Worm (Caenorhabditis elegans): ENCODE data around the gene ZK546.2.
"Not testable (repeated sequence)": the region's sequence is repeated elsewhere in the genome, so short reads cannot be mapped to it uniquely, and the experiment has no call there.

ZK546.2 gene

DNA sequence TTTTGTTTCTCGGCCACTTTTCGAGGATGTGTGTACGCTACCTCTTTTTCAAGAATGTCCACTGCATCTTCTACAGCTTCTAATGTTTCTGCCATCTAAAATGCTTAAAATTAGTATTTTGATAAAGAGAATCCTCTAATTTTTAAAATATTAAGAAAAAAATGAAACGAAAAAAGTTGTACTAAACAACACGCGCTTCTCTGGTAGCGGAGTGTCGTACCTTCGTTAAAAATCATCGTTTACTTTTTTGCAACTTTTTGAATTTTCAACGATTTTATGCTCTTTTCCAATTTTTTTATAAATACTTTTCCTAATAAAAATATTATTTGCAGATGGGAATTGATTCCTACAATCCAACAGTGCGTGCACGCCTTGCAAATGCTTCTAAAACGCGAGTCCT lies at the start of gene ZK546.2, which contains the start of gene gldi-11:
ZK546.2 (plus strand) TSS at position 333 of the 400 bp plus-strand sequence.
gldi-11 (minus strand) TSS at position 95 of the 400 bp plus-strand sequence.
- no peak for TF ChIP-seq unc-62 (GFP tag; optimal IDR thresholded peaks at IDR 0.05)

- TF ChIP-seq unc-62 (GFP tag; optimal IDR thresholded peaks at IDR 0.05) = not testable (repeated sequence)
Measured at ce11 chrII:4898529-4898928, 47.3 kb upstream of the ZK546.2 start, which contains the start of gene msp-32. TSS of gene msp-32 (plus strand) at chrII:4898829.

- TF ChIP-seq unc-62 (GFP tag; optimal IDR thresholded peaks at IDR 0.05) = no peak
Measured at ce11 chrII:4902035-4902434, 43.8 kb upstream of the ZK546.2 start, which contains the start of gene R05F9.9. TSS of gene R05F9.9 (minus strand) at chrII:4902100.

ce11 chrII:4903696-4904095 lies 42.1 kb upstream of the ZK546.2 start, which contains the start of gene sgt-1:
TSS of gene sgt-1 (minus strand) at chrII:4903796.
- not testable (repeated sequence) for TF ChIP-seq unc-62 (GFP tag; optimal IDR thresholded peaks at IDR 0.05)

DNA sequence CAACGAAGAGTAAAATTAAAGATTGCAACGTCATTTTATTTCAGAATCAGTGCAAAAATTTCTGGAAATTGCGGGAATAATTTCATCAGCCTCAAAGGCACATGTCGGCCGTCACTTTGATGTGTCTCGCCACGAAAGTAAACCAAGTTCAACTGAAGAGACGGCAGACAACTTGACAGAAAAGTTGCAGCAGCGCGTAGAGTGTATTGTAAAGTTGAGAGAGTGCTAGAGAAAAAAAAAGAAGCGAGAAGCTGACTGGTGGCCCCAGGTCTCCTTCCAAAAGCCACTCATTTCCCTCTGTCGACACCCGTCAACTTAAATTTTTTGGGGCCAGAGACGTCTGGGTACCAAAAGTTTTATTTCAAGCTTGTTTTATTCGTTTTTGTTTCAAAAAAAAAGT lies 41.5 kb upstream of the ZK546.2 start:
- no peak for TF ChIP-seq unc-62 (GFP tag; optimal IDR thresholded peaks at IDR 0.05)

ce11 chrII:4904778-4905177 lies 41.0 kb upstream of the ZK546.2 start, which contains the start of gene btbd-10:
TSS of gene btbd-10 (plus strand) at chrII:4905008.
- TF ChIP-seq unc-62 (GFP tag; optimal IDR thresholded peaks at IDR 0.05) = no peak

ce11 chrII:4905331-4905730 lies 40.5 kb upstream of the ZK546.2 start:
- TF ChIP-seq unc-62 (GFP tag; optimal IDR thresholded peaks at IDR 0.05) = no peak

DNA sequence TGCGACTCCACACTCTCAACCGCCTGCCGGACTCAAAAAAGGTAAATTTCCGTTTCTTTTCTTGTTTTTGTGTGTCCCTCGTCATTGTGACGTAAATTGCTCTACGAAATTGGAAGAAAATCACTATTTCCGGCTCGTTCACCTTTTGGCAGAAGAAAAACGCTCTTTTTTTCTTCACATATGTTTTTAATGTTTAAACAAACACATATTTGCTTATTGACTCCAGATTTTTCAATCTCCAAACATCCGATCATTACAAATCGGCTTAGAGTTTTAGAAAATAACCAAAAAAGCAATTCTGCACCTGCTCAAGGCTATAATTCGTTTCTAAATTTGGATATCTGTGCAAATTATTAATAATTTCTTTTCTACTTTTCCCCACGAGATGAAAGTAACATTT lies 39.9 kb upstream of the ZK546.2 start:
- TF ChIP-seq unc-62 (GFP tag; optimal IDR thresholded peaks at IDR 0.05) = no peak

ce11 chrII:4908160-4908559 lies 37.7 kb upstream of the ZK546.2 start:
- no peak for TF ChIP-seq unc-62 (GFP tag; optimal IDR thresholded peaks at IDR 0.05)

- no peak for TF ChIP-seq unc-62 (GFP tag; optimal IDR thresholded peaks at IDR 0.05)
Measured at ce11 chrII:4914214-4914613, 31.6 kb upstream of the ZK546.2 start, which contains the start of gene R05F9.11. TSS of gene R05F9.11 (minus strand) at chrII:4914218.

DNA sequence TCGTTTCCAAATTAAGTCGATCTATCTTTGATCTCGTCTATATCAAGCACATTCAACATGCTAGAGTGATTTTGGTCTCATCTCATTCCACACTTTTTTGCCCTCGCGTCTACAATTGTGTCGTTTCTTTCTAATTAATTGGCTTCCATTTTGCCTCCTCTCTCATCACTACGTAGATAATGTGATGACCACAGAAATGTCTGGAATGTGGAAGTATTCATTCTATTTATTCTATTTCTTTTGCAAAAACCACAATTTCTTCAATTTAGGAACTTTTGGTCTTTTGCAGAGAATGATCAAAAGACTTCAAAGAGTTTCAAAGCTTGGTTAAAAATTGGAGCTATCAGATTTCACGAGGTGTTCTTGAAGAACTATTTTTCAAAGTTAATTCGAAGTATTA lies 30.3 kb upstream of the ZK546.2 start:
- TF ChIP-seq unc-62 (GFP tag; optimal IDR thresholded peaks at IDR 0.05) = no peak

DNA sequence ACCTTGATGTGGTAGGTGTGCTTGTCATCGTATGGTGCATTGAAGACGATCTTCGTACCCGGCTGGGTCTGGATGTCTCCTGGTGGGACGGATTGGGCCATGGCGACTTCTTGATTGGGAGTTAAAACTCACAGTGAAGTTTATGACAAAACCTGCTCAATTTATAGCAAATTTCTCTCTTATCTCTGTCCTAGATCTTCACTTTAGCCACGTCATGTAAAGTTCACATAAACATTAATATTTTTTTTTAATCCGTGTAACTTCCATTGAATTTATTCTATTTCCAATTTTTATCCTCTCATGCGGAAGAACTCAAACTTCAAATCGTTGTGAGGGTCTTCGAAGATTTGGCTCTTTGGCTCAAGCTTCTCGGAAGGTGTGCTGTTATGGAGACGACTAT lies 29.4 kb upstream of the ZK546.2 start, which contains the start of gene msp-31:
msp-31 (minus strand) TSS at position 101 of the 400 bp plus-strand sequence.
- not testable (repeated sequence) for TF ChIP-seq unc-62 (GFP tag; optimal IDR thresholded peaks at IDR 0.05)

DNA sequence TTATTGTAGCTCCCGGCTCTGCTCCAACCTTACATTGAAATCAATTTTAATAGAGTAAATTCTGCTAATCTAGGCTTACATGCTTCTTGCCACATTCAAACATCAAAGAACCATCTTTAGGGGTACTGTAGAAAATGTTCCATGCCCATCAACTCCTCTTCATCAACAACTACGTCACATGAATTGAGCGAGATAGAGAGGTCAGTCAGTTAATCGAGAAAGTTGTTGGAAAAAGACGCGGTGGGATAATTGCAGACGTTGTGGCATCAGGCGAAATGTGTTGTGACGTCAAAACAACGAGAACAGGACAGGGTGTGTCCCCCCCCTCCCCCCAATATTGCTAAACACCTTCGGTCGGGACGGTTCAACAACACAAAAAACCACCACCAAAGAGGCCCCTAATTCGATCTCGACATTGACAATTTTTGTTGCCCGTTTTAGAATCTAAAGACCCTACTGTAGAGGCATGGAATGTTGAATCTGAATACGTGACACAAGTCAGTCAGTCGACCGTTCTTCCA lies 27.3 kb upstream of the ZK546.2 start:
- no peak for TF ChIP-seq unc-62 (GFP tag; optimal IDR thresholded peaks at IDR 0.05)

- TF ChIP-seq unc-62 (GFP tag; optimal IDR thresholded peaks at IDR 0.05) = no peak
Measured at ce11 chrII:4920608-4921007, 25.2 kb upstream of the ZK546.2 start.

DNA sequence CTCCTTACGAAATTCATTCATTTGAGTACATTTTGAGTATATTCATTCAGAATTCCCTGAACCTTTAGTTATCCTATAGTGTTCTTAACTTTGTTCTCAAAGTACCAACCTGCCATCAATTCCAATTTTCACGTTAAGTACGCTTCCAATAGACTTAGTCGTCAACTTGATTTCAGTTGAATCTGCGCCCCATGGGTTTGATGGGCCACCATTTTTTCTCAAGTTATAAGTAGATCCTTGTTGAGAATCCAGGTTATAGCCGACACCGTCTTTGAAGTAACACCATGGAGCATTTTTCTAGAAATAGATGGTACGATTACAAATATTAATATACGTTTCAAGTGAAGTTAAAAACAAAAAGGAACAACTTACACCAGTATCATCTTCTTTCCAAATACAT lies 21.1 kb upstream of the ZK546.2 start:
- no peak for TF ChIP-seq unc-62 (GFP tag; optimal IDR thresholded peaks at IDR 0.05)

ce11 chrII:4925198-4925764 lies 20.5 kb upstream of the ZK546.2 start, which contains the start of gene aagr-2:
TSS of gene aagr-2 (minus strand) at chrII:4925248.
- no peak for TF ChIP-seq unc-62 (GFP tag; optimal IDR thresholded peaks at IDR 0.05)

ce11 chrII:4931286-4931685 lies 14.5 kb upstream of the ZK546.2 start:
- TF ChIP-seq unc-62 (GFP tag; optimal IDR thresholded peaks at IDR 0.05) = no peak
